Fruit fly (Drosophila melanogaster) whole organism, embryonic: Measurements from ENCODE around the gene CG32599.
A peak's percentile ranks its signal among the peaks of the same experiment; 100 is the strongest.

Experiments
- Awh ChIP-seq: fragments of 200-800 bp; sonication (Bioruptor generic); IDR thresholded peaks from 2 replicates; pipeline ENCODE4, ENCODE4 v1.3.6; 2022; ENCODE audit warnings: missing biosample characterization, missing genetic modification characterization
- B-H1 ChIP-seq: fragments of 200-800 bp; sonication (Bioruptor generic); IDR thresholded peaks from 3 replicates; pipeline ENCODE4 v1.3.6; 2022; ENCODE audit warnings: missing biosample characterization, missing genetic modification characterization
- BtbVII ChIP-seq: fragments of 200-800 bp; sonication (Bioruptor generic); optimal IDR thresholded peaks from 3 replicates; lab custom pipeline; 2017; ENCODE audit warnings: missing biosample characterization, mild to moderate bottlenecking, missing genetic modification characterization
- CG10147 ChIP-seq: fragments of 200-800 bp; sonication (Bioruptor generic); optimal IDR thresholded peaks from 2 replicates; lab custom pipeline; 2019; ENCODE audit warnings: missing biosample characterization, mild to moderate bottlenecking, missing genetic modification characterization, moderate library complexity
- CG10274 ChIP-seq: fragments of 200-800 bp; sonication (Bioruptor generic); optimal IDR thresholded peaks from 3 replicates; lab custom pipeline; 2017; ENCODE audit warnings: missing biosample characterization, mild to moderate bottlenecking, missing genetic modification characterization
- CG10543 ChIP-seq: fragments of 200-800 bp; sonication (Bioruptor generic); optimal IDR thresholded peaks from 3 replicates; lab custom pipeline; 2017; ENCODE audit warnings: missing biosample characterization, mild to moderate bottlenecking, missing genetic modification characterization, moderate library complexity
- CG10959 ChIP-seq: fragments of 200-800 bp; sonication (Bioruptor generic); IDR thresholded peaks from 2 replicates; pipeline ENCODE4 v1.3.6; 2022; ENCODE audit warnings: missing biosample characterization, missing genetic modification characterization
- CG11247 ChIP-seq: fragments of 200-800 bp; sonication (Bioruptor generic); IDR thresholded peaks from 2 replicates; pipeline ENCODE4 v1.3.6; 2022; ENCODE audit warnings: missing biosample characterization, missing genetic modification characterization
- CG11723 ChIP-seq: fragments of 200-800 bp; sonication (Bioruptor generic); optimal IDR thresholded peaks from 2 replicates; lab custom pipeline; 2017; ENCODE audit warnings: missing biosample characterization, mild to moderate bottlenecking, missing genetic modification characterization
- CG12071 ChIP-seq: fragments of 200-800 bp; sonication (Bioruptor generic); optimal IDR thresholded peaks from 3 replicates; lab custom pipeline; 2018; ENCODE audit warnings: missing biosample characterization, mild to moderate bottlenecking, missing genetic modification characterization
- CG12155 ChIP-seq: fragments of 200-800 bp; sonication (Bioruptor generic); optimal IDR thresholded peaks from 3 replicates; lab custom pipeline; 2016; ENCODE audit warnings: missing biosample characterization, missing genetic modification characterization
- CG13624 ChIP-seq: fragments of 200-800 bp; sonication (Bioruptor generic); optimal IDR thresholded peaks from 2 replicates; lab custom pipeline; 2016; ENCODE audit warnings: missing biosample characterization, missing genetic modification characterization
- CG1603 ChIP-seq: fragments of 200-800 bp; sonication (Bioruptor generic); optimal IDR thresholded peaks from 2 replicates; lab custom pipeline; 2019; ENCODE audit warnings: missing biosample characterization, mild to moderate bottlenecking, missing genetic modification characterization, moderate library complexity
- CG18599 ChIP-seq: fragments of 200-800 bp; sonication (Bioruptor generic); optimal IDR thresholded peaks from 3 replicates; lab custom pipeline; 2017; ENCODE audit warnings: missing biosample characterization, missing genetic modification characterization, mild to moderate bottlenecking, moderate library complexity, missing genetic modification reagents
- CG30020 ChIP-seq: fragments of 200-800 bp; optimal IDR thresholded peaks from 2 replicates; lab custom pipeline; 2019; ENCODE audit warnings: missing biosample characterization, mild to moderate bottlenecking, missing genetic modification characterization, moderate library complexity
- CG32772 ChIP-seq: fragments of 200-800 bp; sonication (Bioruptor generic); IDR thresholded peaks from 2 replicates; pipeline ENCODE4 v1.3.6; 2022; ENCODE audit warnings: missing biosample characterization, missing genetic modification characterization
- CG3281 ChIP-seq: fragments of 200-800 bp; sonication (Bioruptor generic); optimal IDR thresholded peaks from 3 replicates; lab custom pipeline; 2017; ENCODE audit warnings: missing biosample characterization, mild to moderate bottlenecking, missing genetic modification characterization
- CG4360 ChIP-seq: fragments of 200-800 bp; sonication (Bioruptor generic); IDR thresholded peaks from 2 replicates; pipeline ENCODE4 v1.3.6; 2022; ENCODE audit warnings: missing biosample characterization, missing genetic modification characterization
- CG4854 ChIP-seq: fragments of 200-800 bp; sonication (Bioruptor generic); optimal IDR thresholded peaks from 2 replicates; lab custom pipeline; 2016; ENCODE audit warnings: missing biosample characterization, missing genetic modification characterization, inconsistent platforms
- CG7556 ChIP-seq: fragments of 200-800 bp; sonication (Bioruptor generic); optimal IDR thresholded peaks from 2 replicates; lab custom pipeline; 2017; ENCODE audit warnings: missing biosample characterization, mild to moderate bottlenecking, missing genetic modification characterization
- CG8290 ChIP-seq, 3 experiments: fragments of 200-800 bp; sonication (Bioruptor generic); optimal IDR thresholded peaks; 2 replicates each; lab custom pipeline; 2016 to 2019; ENCODE audit warnings: missing biosample characterization in 3 of 3, missing genetic modification characterization in 3 of 3, mild to moderate bottlenecking in 2 of 3, moderate library complexity in 1 of 3
- CG9609 ChIP-seq: fragments of 200-800 bp; sonication (Bioruptor generic); optimal IDR thresholded peaks from 3 replicates; lab custom pipeline; 2016; ENCODE audit warnings: missing biosample characterization, missing genetic modification characterization
- Dbx ChIP-seq: fragments of 200-800 bp; sonication (Bioruptor generic); IDR thresholded peaks from 3 replicates; pipeline ENCODE4 v1.3.6; 2022; ENCODE audit warnings: missing biosample characterization, missing genetic modification characterization
- Dip2 ChIP-seq: fragments of 200-800 bp; sonication (Bioruptor generic); IDR thresholded peaks from 2 replicates; pipeline ENCODE4 v1.3.6; 2022; ENCODE audit warnings: missing biosample characterization, missing genetic modification characterization
- Doc2 ChIP-seq: fragments of 200-800 bp; sonication (Bioruptor generic); IDR thresholded peaks from 2 replicates; pipeline ENCODE4 v1.3.6; 2022; ENCODE audit warnings: missing biosample characterization, missing genetic modification characterization
- Gsc ChIP-seq: fragments of 200-800 bp; sonication (Bioruptor generic); IDR thresholded peaks from 2 replicates; pipeline ENCODE4 v1.3.6; 2022; ENCODE audit warnings: missing biosample characterization, missing genetic modification characterization
- H15 ChIP-seq: fragments of 200-800 bp; sonication (Bioruptor generic); IDR thresholded peaks from 3 replicates; pipeline ENCODE4 v1.3.6; 2022; ENCODE audit warnings: missing biosample characterization, missing genetic modification characterization
- HmgZ ChIP-seq: fragments of 200-800 bp; sonication (Bioruptor generic); optimal IDR thresholded peaks from 2 replicates; lab custom pipeline; 2018; ENCODE audit warnings: missing biosample characterization, mild to moderate bottlenecking, missing genetic modification characterization
- Hmr ChIP-seq: fragments of 200-800 bp; sonication (Bioruptor generic); optimal IDR thresholded peaks from 3 replicates; lab custom pipeline; 2017; ENCODE audit warnings: mild to moderate bottlenecking, missing biosample characterization, missing genetic modification reagents, missing genetic modification characterization
- Hsf ChIP-seq: fragments of 200-800 bp; sonication (Bioruptor generic); optimal IDR thresholded peaks from 3 replicates; lab custom pipeline; 2016; ENCODE audit warnings: missing biosample characterization, missing genetic modification characterization
- Lhr ChIP-seq: fragments of 200-800 bp; sonication (Bioruptor generic); optimal IDR thresholded peaks from 3 replicates; lab custom pipeline; 2017; ENCODE audit warnings: mild to moderate bottlenecking, missing biosample characterization, missing genetic modification reagents, missing genetic modification characterization
- ab ChIP-seq: fragments of 200-800 bp; sonication (Bioruptor generic); optimal IDR thresholded peaks from 2 replicates; lab custom pipeline; 2016; ENCODE audit warnings: missing biosample characterization, missing genetic modification characterization
- br ChIP-seq: fragments of >200 bp; optimal IDR thresholded peaks from 2 replicates; lab custom pipeline; 2017
- chif ChIP-seq, 2 experiments: fragments of 200-800 bp; sonication (Bioruptor generic); optimal IDR thresholded peaks; 3 replicates each; lab custom pipeline; 2016; ENCODE audit warnings: missing biosample characterization in 2 of 2, missing genetic modification characterization in 2 of 2
- chm ChIP-seq: fragments of 200-800 bp; sonication (Bioruptor generic); IDR thresholded peaks from 2 replicates; pipeline ENCODE4 v1.3.6; 2022; ENCODE audit warnings: missing biosample characterization, missing genetic modification characterization
- chn ChIP-seq: fragments of 200-800 bp; sonication (Bioruptor generic); optimal IDR thresholded peaks from 2 replicates; lab custom pipeline; 2016; ENCODE audit warnings: missing biosample characterization, missing genetic modification characterization
- dan ChIP-seq: fragments of 200-800 bp; sonication (Bioruptor generic); IDR thresholded peaks from 2 replicates; pipeline ENCODE4 v1.3.6; 2022; ENCODE audit warnings: missing biosample characterization, missing genetic modification characterization
- ewg ChIP-seq: fragments of 200-800 bp; sonication (Bioruptor generic); optimal IDR thresholded peaks from 3 replicates; lab custom pipeline; 2017; ENCODE audit warnings: mild to moderate bottlenecking, missing biosample characterization, missing genetic modification reagents, missing genetic modification characterization
- eyg ChIP-seq: fragments of 200-800 bp; sonication (Bioruptor generic); optimal IDR thresholded peaks from 3 replicates; lab custom pipeline; 2016; ENCODE audit warnings: missing biosample characterization, missing genetic modification characterization
- gfzf ChIP-seq: fragments of 200-800 bp; sonication (Bioruptor generic); optimal IDR thresholded peaks from 2 replicates; lab custom pipeline; 2016; ENCODE audit warnings: missing biosample characterization, mild to moderate bottlenecking, missing genetic modification characterization, moderate library complexity
- grau ChIP-seq: fragments of 200-800 bp; optimal IDR thresholded peaks from 3 replicates; lab custom pipeline; 2019; ENCODE audit warnings: missing biosample characterization, mild to moderate bottlenecking, missing genetic modification characterization, moderate library complexity
- klu ChIP-seq: fragments of 200-800 bp; sonication (Bioruptor generic); IDR thresholded peaks from 2 replicates; pipeline ENCODE4 v1.3.6; 2022; ENCODE audit warnings: missing biosample characterization, missing genetic modification characterization
- org-1 ChIP-seq: fragments of 200-800 bp; sonication (Bioruptor generic); optimal IDR thresholded peaks from 2 replicates; lab custom pipeline; 2017; ENCODE audit warnings: missing biosample characterization, missing genetic modification characterization
- pfk ChIP-seq: fragments of 200-800 bp; sonication (Bioruptor generic); optimal IDR thresholded peaks from 2 replicates; lab custom pipeline; 2018; ENCODE audit warnings: missing biosample characterization, mild to moderate bottlenecking, missing genetic modification characterization, moderate library complexity
- repo ChIP-seq: fragments of 200-800 bp; sonication (Bioruptor generic); optimal IDR thresholded peaks from 2 replicates; lab custom pipeline; 2016; ENCODE audit warnings: missing biosample characterization, missing genetic modification characterization
- row ChIP-seq: fragments of 200-800 bp; sonication (Bioruptor generic); IDR thresholded peaks from 3 replicates; pipeline ENCODE4 v1.3.6; 2022; ENCODE audit warnings: missing biosample characterization, missing genetic modification characterization
- sisA ChIP-seq: fragments of 200-800 bp; sonication (Bioruptor generic); IDR thresholded peaks from 2 replicates; pipeline ENCODE4 v1.3.6; 2022; ENCODE audit warnings: missing biosample characterization, missing genetic modification characterization
- sqz ChIP-seq: fragments of 200-800 bp; sonication (Bioruptor generic); optimal IDR thresholded peaks from 3 replicates; lab custom pipeline; 2018; ENCODE audit warnings: missing biosample characterization, mild to moderate bottlenecking, missing genetic modification characterization
- twi ChIP-seq: fragments of 200-800 bp; optimal IDR thresholded peaks from 2 replicates; lab custom pipeline; 2019; ENCODE audit warnings: missing biosample characterization, mild to moderate bottlenecking, missing genetic modification characterization, moderate library complexity
- unc-4 ChIP-seq: fragments of 200-800 bp; sonication (Bioruptor generic); IDR thresholded peaks from 2 replicates; pipeline ENCODE4 v1.3.6; 2022; ENCODE audit warnings: missing biosample characterization, missing genetic modification characterization; ENCODE audit not compliant: partially characterized antibody
- zfh2 ChIP-seq: fragments of 200-800 bp; sonication (Bioruptor generic); optimal IDR thresholded peaks from 2 replicates; lab custom pipeline; 2016; ENCODE audit warnings: missing biosample characterization, missing genetic modification characterization

The CG32599 gene

DNA sequence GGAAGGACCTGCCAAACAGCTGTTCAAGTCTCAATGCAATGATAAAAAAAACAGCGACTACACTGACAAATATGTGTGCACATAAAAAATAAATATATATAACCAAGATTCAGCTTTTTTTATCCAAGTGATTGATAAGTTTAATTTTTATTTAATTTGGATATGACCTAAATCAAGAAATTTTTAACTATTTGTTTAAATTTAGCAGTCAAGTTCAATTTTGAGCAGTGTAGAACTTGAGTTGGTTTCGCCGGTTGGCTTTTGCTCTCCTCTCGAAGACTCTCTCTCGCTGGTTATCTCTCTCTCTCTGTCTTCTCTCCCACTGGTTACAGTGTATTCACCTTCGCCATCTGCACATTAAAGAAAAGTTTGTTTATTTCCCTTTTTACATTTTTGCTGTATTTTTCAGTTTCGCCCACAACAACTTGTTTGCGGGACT is 25.4 kb upstream of the CG32599 start (continued):
- TF ChIP-seq BtbVII (GFP tag; lab: Kevin White, UChicago) (peak; percentile 86), br (no peak), CG8290 (GFP tag; optimal IDR thresholded peaks at IDR 0.05; lab: Kevin White, UChicago) (peak; percentile 65), CG8290 (tag; optimal IDR thresholded peaks at IDR 0.05; lab: Kevin White, UChicago) (no peak), CG9609 (GFP tag; lab: Kevin White, UChicago) (peak; percentile 70), twi (tag; lab: Kevin White, UChicago) (peak; percentile 74), CG7556 (GFP tag; lab: Kevin White, UChicago) (peak; percentile 91), repo (GFP tag; lab: Kevin White, UChicago) (peak; percentile 35), klu (GFP tag; lab: Robert Waterston, UW) (peak; percentile 66; the same call in 1 of the 2 replicates), pfk (GFP tag; lab: Kevin White, UChicago) (no peak), B-H1 (GFP tag; lab: Robert Waterston, UW) (peak; percentile 85), Awh (GFP tag; lab: Robert Waterston, UW) (peak; percentile 84), Dbx (GFP tag; lab: Robert Waterston, UW) (peak; percentile 87), H15 (GFP tag; lab: Robert Waterston, UW) (peak; percentile 77), zfh2 (GFP tag; lab: Kevin White, UChicago) (peak; percentile 39), gfzf (GFP tag; lab: Kevin White, UChicago) (no peak), CG11723 (peak; percentile 76), org-1 (GFP tag; lab: Kevin White, UChicago) (peak; percentile 84), grau (peak; percentile 89), Doc2 (GFP tag; lab: Robert Waterston, UW) (peak; percentile 54; the same call in 1 of the 2 replicates), eyg (GFP tag; lab: Kevin White, UChicago) (peak; percentile 10), CG30020 (tag; lab: Kevin White, UChicago) (peak; percentile 51), row (peak; percentile 89), CG10543 (GFP tag; lab: Kevin White, UChicago) (no peak), Dip2 (GFP tag; lab: Robert Waterston, UW) (no peak), CG1603 (peak; percentile 28), Hmr (peak; percentile 92), chm (GFP tag; lab: Robert Waterston, UW) (peak; percentile 76; the same call in 1 of the 2 replicates), chn (peak; percentile 55), chif (GFP tag; optimal IDR thresholded peaks at IDR 0.05; lab: Kevin White, UChicago) (peak; percentile 73 to 81), Hsf (GFP tag; lab: Kevin White, UChicago) (peak; percentile 82), sqz (GFP tag; lab: Kevin White, UChicago) (peak; percentile 91), unc-4 (no peak), CG12071 (GFP tag; lab: Kevin White, UChicago) (peak; percentile 62), Gsc (no peak), ewg (GFP tag; lab: Kevin White, UChicago) (peak; percentile 67), CG12155 (peak; percentile 88), CG4360 (0 out of 2 replicates have a peak, but pooled peaks have one; percentile 27), CG11247 (GFP tag; lab: Robert Waterston, UW) (peak; percentile 79), sisA (GFP tag; lab: Robert Waterston, UW) (peak; percentile 87), CG32772 (GFP tag; lab: Robert Waterston, UW) (peak; percentile 85), HmgZ (tag; lab: Kevin White, UChicago) (peak; percentile 79), CG10274 (GFP tag; lab: Kevin White, UChicago) (peak; percentile 53), CG3281 (GFP tag; lab: Kevin White, UChicago) (peak; percentile 88), CG10147 (GFP tag; lab: Kevin White, UChicago) (peak; percentile 86), Lhr (peak; percentile 69), CG10959 (peak; percentile 76), ab (GFP tag; lab: Kevin White, UChicago) (peak; percentile 10), CG13624 (GFP tag; lab: Kevin White, UChicago) (peak; percentile 44), dan (GFP tag; lab: Robert Waterston, UW) (0 out of 2 replicates have a peak, but pooled peaks have one; percentile 42), CG4854 (GFP tag; lab: Kevin White, UChicago) (peak; percentile 57), CG18599 (peak; percentile 91)
